Worm (Caenorhabditis elegans) whole organism, L4 larva: ENCODE results near the gene ZK512.1.

Source experiments
- F49E8.2 ChIP-seq: sonication (generic microtip); optimal IDR thresholded peaks from 2 replicates; lab custom pipeline; 2016; ENCODE audit warnings: missing compliant biosample characterization, mild to moderate bottlenecking, missing genetic modification characterization, borderline replicate concordance
- T20F7.1 ChIP-seq: fragments of 200-800 bp; sonication (Bioruptor generic); optimal IDR thresholded peaks from 2 replicates; lab custom pipeline; 2018; ENCODE audit warnings: mild to moderate bottlenecking, missing genetic modification characterization, missing compliant biosample characterization
- aly-2 ChIP-seq: sonication (generic microtip); optimal IDR thresholded peaks from 2 replicates; lab custom pipeline; 2018; ENCODE audit warnings: missing biosample characterization, missing genetic modification characterization
- ama-1 ChIP-seq: fragments of 150-350 bp; optimal IDR thresholded peaks from 2 replicates; lab custom pipeline; 2014; ENCODE audit warnings: inconsistent platforms, mixed read lengths
- daf-8 ChIP-seq: fragments of 200-800 bp; sonication (Bioruptor generic); IDR thresholded peaks from 2 replicates; pipeline ENCODE4 v1.3.6; 2022; ENCODE audit warnings: missing genetic modification characterization, missing compliant biosample characterization
- lin-39 ChIP-seq: fragments of 150-350 bp; optimal IDR thresholded peaks from 2 replicates; lab custom pipeline; 2014; ENCODE audit warnings: missing biosample characterization, missing genetic modification reagents, missing genetic modification characterization
- nhr-28 ChIP-seq: fragments of 150-350 bp; optimal IDR thresholded peaks from 2 replicates; lab custom pipeline; 2014; ENCODE audit warnings: missing biosample characterization, missing genetic modification characterization
- pha-4 ChIP-seq, 2 experiments: fragments of 150-350 bp in 1 of 2; fragments of 200-800 bp in 1 of 2; sonication (Bioruptor generic) in 1 of 2; IDR thresholded peaks in 1 of 2; optimal IDR thresholded peaks in 1 of 2; 2 replicates each; pipeline versions ENCODE4 v1.3.6 to Lab custom; 2014 to 2022; ENCODE audit warnings: missing genetic modification characterization in 2 of 2, missing genetic modification reagents in 2 of 2, missing biosample characterization in 1 of 2, missing compliant biosample characterization in 1 of 2
- vab-7 ChIP-seq: fragments of 200-800 bp; sonication (Bioruptor generic); IDR thresholded peaks from 2 replicates; pipeline ENCODE4 v1.3.6; 2022; ENCODE audit warnings: missing genetic modification reagents, missing genetic modification characterization, missing compliant biosample characterization

- TF ChIP-seq aly-2 (tag; lab: Kevin White, UChicago) (no peak), T20F7.1 (GFP tag; lab: Kevin White, UChicago) (no peak), ama-1 (no peak), daf-8 (GFP tag; lab: Robert Waterston, UW) (no peak), F49E8.2 (tag; lab: Kevin White, UChicago) (no peak), vab-7 (GFP tag; lab: Robert Waterston, UW) (no peak), lin-39 (tag; lab: Kevin White, UChicago) (no peak), nhr-28 (tag; lab: Kevin White, UChicago) (no peak), pha-4 (GFP tag; IDR thresholded peaks at IDR 0.05; lab: Robert Waterston, UW) (no peak), pha-4 (tag; optimal IDR thresholded peaks at IDR 0.05; lab: Kevin White, UChicago) (no peak)
These were observed 3.6 kb downstream of the ZK512.1 start, which contains the start of gene grl-11 for ce11 chrIII:9118314-9118850.
